Worm (Caenorhabditis elegans): ENCODE data around the gene C46H3.2.

- TF ChIP-seq ceh-82 (tag; optimal IDR thresholded peaks at IDR 0.05), result no peak
- no peak for TF ChIP-seq nhr-76 (tag; optimal IDR thresholded peaks at IDR 0.05)
- TF ChIP-seq fkh-2 (tag; optimal IDR thresholded peaks at IDR 0.05), result no peak
Observed at ce11 chrX:1207915-1208314, 22.6 kb downstream of the C46H3.2 start.

Data from whole organism, L3 larva.